Worm (Caenorhabditis elegans) whole organism, L1 larva: ENCODE measurements around the gene T28F3.11.

Experiments
- C16A3.4 ChIP-seq: fragments of 150-350 bp; optimal IDR thresholded peaks from 2 replicates; lab custom pipeline; 2014; ENCODE audit warnings: missing biosample characterization, missing genetic modification characterization
- aha-1 ChIP-seq: fragments of 150-350 bp; optimal IDR thresholded peaks from 2 replicates; lab custom pipeline; 2014; ENCODE audit warnings: missing biosample characterization, missing genetic modification characterization
- aly-2 ChIP-seq: fragments of 150-350 bp; optimal IDR thresholded peaks from 2 replicates; lab custom pipeline; 2014; ENCODE audit warnings: missing biosample characterization, missing genetic modification characterization
- ama-1 ChIP-seq: fragments of 150-350 bp; optimal IDR thresholded peaks from 2 replicates; lab custom pipeline; 2014
- blmp-1 ChIP-seq: fragments of 150-350 bp; optimal IDR thresholded peaks from 2 replicates; lab custom pipeline; 2014; ENCODE audit warnings: missing biosample characterization, missing genetic modification characterization
- ceh-63 ChIP-seq: fragments of 200-800 bp; sonication (Bioruptor generic); optimal IDR thresholded peaks from 2 replicates; lab custom pipeline; 2018; ENCODE audit warnings: mild to moderate bottlenecking, missing genetic modification characterization, missing compliant biosample characterization
- ceh-82 ChIP-seq, 3 experiments: fragments of 150-350 bp in 1 of 3; sonication (generic microtip) in 2 of 3; optimal IDR thresholded peaks; 2 replicates each; lab custom pipeline; 2014 to 2017; ENCODE audit warnings: missing biosample characterization in 3 of 3, missing genetic modification characterization in 3 of 3
- ceh-90 ChIP-seq: sonication (generic microtip); optimal IDR thresholded peaks from 2 replicates; lab custom pipeline; 2016; ENCODE audit warnings: missing genetic modification characterization, missing compliant biosample characterization
- ces-1 ChIP-seq: fragments of 150-350 bp; optimal IDR thresholded peaks from 2 replicates; lab custom pipeline; 2014; ENCODE audit warnings: missing biosample characterization, missing genetic modification reagents, missing genetic modification characterization
- efl-1 ChIP-seq, 4 experiments: fragments of 150-350 bp; optimal IDR thresholded peaks in 3 of 4; peaks in 1 of 4; 1 replicate in 1 of 4; 2 replicates in 3 of 4; lab custom pipeline; 2014; ENCODE audit warnings: missing biosample characterization in 2 of 4, missing genetic modification characterization in 2 of 4, missing genetic modification reagents in 2 of 4
- elt-2 ChIP-seq: sonication (generic microtip); optimal IDR thresholded peaks from 2 replicates; lab custom pipeline; 2016; ENCODE audit warnings: missing genetic modification characterization, mild to moderate bottlenecking, inconsistent platforms, missing compliant biosample characterization, missing genetic modification reagents
- elt-3 ChIP-seq, 6 experiments: fragments of 150-350 bp in 1 of 6; sonication (generic microtip); optimal IDR thresholded peaks; 2 replicates each; lab custom pipeline; 2017 to 2018; ENCODE audit warnings: missing biosample characterization in 6 of 6, missing genetic modification characterization in 6 of 6, inconsistent platforms in 1 of 6
- fkh-8 ChIP-seq: sonication (generic microtip); optimal IDR thresholded peaks from 2 replicates; lab custom pipeline; 2016; ENCODE audit warnings: mild to moderate bottlenecking, missing genetic modification characterization, missing compliant biosample characterization
- fos-1 ChIP-seq: fragments of 150-350 bp; optimal IDR thresholded peaks from 2 replicates; lab custom pipeline; 2014; ENCODE audit warnings: missing biosample characterization, missing genetic modification characterization
- grh-1 ChIP-seq: fragments of 200-800 bp; sonication (Bioruptor generic); IDR thresholded peaks from 2 replicates; pipeline ENCODE4 v1.3.6; 2022; ENCODE audit warnings: missing genetic modification reagents, missing genetic modification characterization, missing compliant biosample characterization
- isw-1 ChIP-seq: fragments of 200-800 bp; sonication (Bioruptor generic); IDR thresholded peaks from 2 replicates; pipeline ENCODE4 v1.3.6; 2022; ENCODE audit warnings: missing genetic modification characterization, missing compliant biosample characterization
- lin-13 ChIP-seq: fragments of 150-350 bp; optimal IDR thresholded peaks from 2 replicates; lab custom pipeline; 2014; ENCODE audit warnings: missing biosample characterization, missing genetic modification reagents, missing genetic modification characterization
- lin-14 ChIP-seq: fragments of 200-800 bp; sonication (Bioruptor generic); optimal IDR thresholded peaks from 2 replicates; lab custom pipeline; 2018; ENCODE audit warnings: mild to moderate bottlenecking, missing genetic modification characterization, moderate library complexity, missing compliant biosample characterization
- lin-35 ChIP-seq, 2 experiments: fragments of 150-350 bp; optimal IDR thresholded peaks; 2 replicates each; lab custom pipeline; 2014; ENCODE audit warnings: missing biosample characterization in 2 of 2, missing genetic modification characterization in 2 of 2, missing genetic modification reagents in 2 of 2
- lsy-2 ChIP-seq, 2 experiments: fragments of 150-350 bp; optimal IDR thresholded peaks; 2 replicates each; lab custom pipeline; 2014; ENCODE audit warnings: missing biosample characterization in 2 of 2, missing genetic modification characterization in 2 of 2
- mab-9 ChIP-seq: fragments of 200-800 bp; sonication (Bioruptor generic); IDR thresholded peaks from 2 replicates; pipeline ENCODE4 v1.3.6; 2022; ENCODE audit warnings: missing genetic modification reagents, missing genetic modification characterization, missing compliant biosample characterization
- mep-1 ChIP-seq: fragments of 150-350 bp; optimal IDR thresholded peaks from 2 replicates; lab custom pipeline; 2014; ENCODE audit warnings: missing biosample characterization, missing genetic modification characterization
- nhr-19 ChIP-seq: fragments of 200-800 bp; sonication (Bioruptor generic); conservative IDR thresholded peaks from 2 replicates; pipeline ENCODE4 v1.3.6; 2022; ENCODE audit warnings: missing genetic modification characterization, missing compliant biosample characterization
- nhr-237 ChIP-seq: fragments of 150-350 bp; optimal IDR thresholded peaks from 2 replicates; lab custom pipeline; 2014; ENCODE audit warnings: missing biosample characterization, missing genetic modification characterization
- nhr-28 ChIP-seq: fragments of 150-350 bp; optimal IDR thresholded peaks from 2 replicates; lab custom pipeline; 2014; ENCODE audit warnings: missing biosample characterization, missing genetic modification characterization
- nhr-85 ChIP-seq: sonication (generic microtip); peaks from one replicate; lab custom pipeline; 2016; ENCODE audit warnings: missing genetic modification characterization, inconsistent platforms, missing compliant biosample characterization
- pag-3 ChIP-seq: sonication (generic microtip); optimal IDR thresholded peaks from 2 replicates; lab custom pipeline; 2017; ENCODE audit warnings: missing genetic modification characterization, mild to moderate bottlenecking, missing compliant biosample characterization, antibody characterized with exemption, borderline replicate concordance; ENCODE audit not compliant: insufficient read depth
- pqm-1 ChIP-seq: sonication (generic microtip); optimal IDR thresholded peaks from 3 replicates; lab custom pipeline; 2017; ENCODE audit warnings: missing biosample characterization, missing genetic modification characterization
- rnt-1 ChIP-seq: sonication (generic microtip); optimal IDR thresholded peaks from 2 replicates; lab custom pipeline; 2016; ENCODE audit warnings: mild to moderate bottlenecking, missing genetic modification characterization, moderate library complexity, missing compliant biosample characterization
- skn-1 ChIP-seq: fragments of 150-350 bp; optimal IDR thresholded peaks from 2 replicates; lab custom pipeline; 2014; ENCODE audit warnings: missing biosample characterization, missing genetic modification characterization
- snu-23 ChIP-seq: sonication (generic microtip); optimal IDR thresholded peaks from 2 replicates; lab custom pipeline; 2016; ENCODE audit warnings: missing genetic modification characterization, missing compliant biosample characterization
- sox-4 ChIP-seq: sonication (generic microtip); optimal IDR thresholded peaks from 2 replicates; lab custom pipeline; 2016; ENCODE audit warnings: missing genetic modification characterization, missing compliant biosample characterization
- sptf-1 ChIP-seq: fragments of 150-350 bp; optimal IDR thresholded peaks from 2 replicates; lab custom pipeline; 2014; ENCODE audit warnings: missing biosample characterization, missing genetic modification characterization
- sup-37 ChIP-seq: fragments of 200-800 bp; sonication (Bioruptor generic); optimal IDR thresholded peaks from 2 replicates; lab custom pipeline; 2018; ENCODE audit warnings: mild to moderate bottlenecking, missing genetic modification characterization, missing compliant biosample characterization
- swsn-7 ChIP-seq: sonication (generic microtip); optimal IDR thresholded peaks from 2 replicates; lab custom pipeline; 2016; ENCODE audit warnings: missing genetic modification characterization, missing compliant biosample characterization
- tbx-2 ChIP-seq: sonication (generic microtip); optimal IDR thresholded peaks from 2 replicates; lab custom pipeline; 2016; ENCODE audit warnings: missing genetic modification characterization, missing compliant biosample characterization
- tlp-1 ChIP-seq: fragments of 150-350 bp; optimal IDR thresholded peaks from 2 replicates; lab custom pipeline; 2014; ENCODE audit warnings: missing biosample characterization, missing genetic modification characterization
- unc-30 ChIP-seq: sonication (generic microtip); optimal IDR thresholded peaks from 2 replicates; lab custom pipeline; 2017; ENCODE audit warnings: missing biosample characterization, missing genetic modification characterization
- unc-98 ChIP-seq: fragments of 200-800 bp; sonication (Bioruptor generic); IDR thresholded peaks from 2 replicates; pipeline ENCODE4 v1.3.6; 2022; ENCODE audit warnings: missing genetic modification characterization, missing compliant biosample characterization
- vab-15 ChIP-seq: sonication (generic microtip); optimal IDR thresholded peaks from 2 replicates; lab custom pipeline; 2017; ENCODE audit warnings: missing genotype, mild to moderate bottlenecking, missing genetic modification characterization, missing compliant biosample characterization
- xbp-1 ChIP-seq: sonication (generic microtip); optimal IDR thresholded peaks from 2 replicates; lab custom pipeline; 2016; ENCODE audit warnings: missing genetic modification characterization, missing compliant biosample characterization
- ztf-11 ChIP-seq, 2 experiments: sonication (generic microtip); optimal IDR thresholded peaks; 2 replicates each; lab custom pipeline; 2016 to 2017; ENCODE audit warnings: missing genetic modification characterization in 2 of 2, missing biosample characterization in 1 of 2, missing compliant biosample characterization in 1 of 2
- ztf-4 ChIP-seq: fragments of 150-350 bp; optimal IDR thresholded peaks from 2 replicates; lab custom pipeline; 2014; ENCODE audit warnings: missing biosample characterization, missing genetic modification characterization

The T28F3.11 gene

ce11 chrIV:17280441-17280939 lies 11.0 kb downstream of the T28F3.11 start:
- TF ChIP-seq nhr-19 (GFP tag; lab: Robert Waterston, UW) (no peak), nhr-237 (tag; lab: Kevin White, UChicago) (no peak), efl-1 (optimal IDR thresholded peaks at IDR 0.05; lab: Kevin White, UChicago) (no peak), efl-1 (GFP tag; optimal IDR thresholded peaks at IDR 0.05 in 1 of 2; lab: Kevin White, UChicago) (peak in 1 of 2 experiments; percentile 66), skn-1 (tag; lab: Kevin White, UChicago) (no peak), rnt-1 (tag; lab: Kevin White, UChicago) (peak; percentile 16), nhr-85 (peak; percentile 86), pag-3 (no peak), ztf-4 (tag; lab: Kevin White, UChicago) (no peak), unc-98 (GFP tag; lab: Robert Waterston, UW) (no peak), lin-35 (GFP tag; optimal IDR thresholded peaks at IDR 0.05; lab: Kevin White, UChicago) (peak in 1 of 2 experiments; percentile 0), fkh-8 (peak; percentile 9), lsy-2 (tag; optimal IDR thresholded peaks at IDR 0.05; lab: Kevin White, UChicago) (peak in 1 of 2 experiments; percentile 11), mep-1 (tag; lab: Kevin White, UChicago) (no peak)

DNA sequence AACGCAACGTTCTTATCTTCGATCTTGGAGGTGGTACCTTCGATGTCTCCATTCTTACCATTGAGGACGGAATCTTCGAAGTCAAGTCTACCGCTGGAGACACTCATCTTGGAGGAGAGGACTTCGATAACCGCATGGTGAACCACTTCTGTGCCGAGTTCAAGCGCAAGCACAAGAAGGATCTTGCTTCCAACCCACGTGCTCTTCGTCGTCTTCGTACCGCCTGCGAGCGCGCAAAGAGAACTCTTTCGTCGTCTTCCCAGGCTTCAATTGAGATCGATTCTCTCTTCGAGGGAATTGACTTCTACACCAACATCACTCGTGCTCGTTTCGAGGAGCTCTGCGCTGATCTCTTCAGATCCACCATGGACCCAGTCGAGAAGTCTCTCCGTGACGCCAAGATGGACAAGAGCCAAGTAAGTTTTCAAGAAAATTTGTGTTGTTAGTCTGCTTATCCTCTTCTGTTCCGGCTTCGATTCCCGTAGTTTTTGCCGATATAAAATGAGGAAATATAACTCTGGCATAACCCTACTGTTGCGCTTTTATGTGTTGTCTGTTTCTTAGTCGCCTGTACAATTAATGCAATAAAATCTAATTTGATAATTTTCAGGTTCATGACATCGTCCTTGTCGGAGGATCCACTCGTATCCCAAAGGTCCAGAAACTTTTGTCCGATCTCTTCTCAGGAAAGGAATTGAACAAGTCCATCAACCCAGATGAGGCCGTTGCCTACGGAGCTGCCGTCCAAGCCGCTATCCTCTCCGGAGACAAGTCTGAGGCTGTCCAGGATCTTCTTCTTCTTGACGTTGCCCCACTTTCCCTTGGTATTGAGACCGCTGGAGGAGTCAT lies 11.7 kb downstream of the T28F3.11 start:
- TF ChIP-seq ces-1 (no peak), aly-2 (tag; lab: Kevin White, UChicago) (peak; percentile 47), efl-1 (optimal IDR thresholded peaks at IDR 0.05; lab: Kevin White, UChicago) (no peak), efl-1 (GFP tag; optimal IDR thresholded peaks at IDR 0.05 in 1 of 2; lab: Kevin White, UChicago) (peak in 1 of 2 experiments; percentile 73), fkh-8 (peak; percentile 1), aha-1 (tag; lab: Kevin White, UChicago) (no peak), mab-9 (GFP tag; lab: Robert Waterston, UW) (no peak), skn-1 (tag; lab: Kevin White, UChicago) (peak; percentile 35), nhr-85 (peak; percentile 38), mep-1 (tag; lab: Kevin White, UChicago) (peak; percentile 17), vab-15 (tag; lab: Kevin White, UChicago) (no peak), sup-37 (GFP tag; lab: Kevin White, UChicago) (no peak), elt-2 (tag; lab: Kevin White, UChicago) (no peak), grh-1 (GFP tag; lab: Robert Waterston, UW) (no peak), ama-1 (peak; percentile 68)

DNA sequence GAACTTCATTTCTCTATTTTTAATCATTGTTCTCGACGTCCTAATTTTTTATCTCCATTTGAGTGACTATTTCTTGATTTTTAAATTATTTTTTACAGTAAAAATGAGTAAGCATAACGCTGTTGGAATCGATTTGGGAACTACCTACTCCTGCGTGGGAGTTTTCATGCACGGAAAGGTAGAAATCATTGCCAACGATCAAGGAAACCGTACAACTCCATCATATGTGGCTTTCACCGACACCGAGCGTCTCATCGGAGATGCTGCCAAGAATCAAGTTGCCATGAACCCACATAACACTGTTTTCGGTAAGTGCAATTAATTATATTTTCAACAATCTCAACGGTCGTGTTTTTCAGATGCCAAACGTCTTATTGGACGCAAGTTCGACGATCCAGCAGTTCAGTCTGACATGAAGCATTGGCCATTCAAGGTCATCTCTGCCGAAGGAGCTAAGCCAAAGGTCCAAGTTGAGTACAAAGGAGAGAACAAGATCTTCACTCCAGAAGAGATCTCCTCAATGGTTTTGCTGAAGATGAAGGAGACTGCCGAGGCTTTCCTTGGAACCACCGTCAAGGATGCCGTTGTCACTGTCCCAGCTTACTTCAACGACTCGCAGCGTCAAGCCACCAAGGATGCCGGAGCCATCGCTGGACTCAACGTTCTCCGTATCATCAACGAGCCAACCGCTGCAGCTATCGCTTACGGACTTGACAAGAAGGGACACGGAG lies 12.5 kb downstream of the T28F3.11 start, which contains the start of gene hsp-1:
TSS of gene hsp-1 (plus strand) at position 99 of the 731 bp plus-strand sequence.
- TF ChIP-seq vab-15 (tag; lab: Kevin White, UChicago) (no peak), tbx-2 (no peak), xbp-1 (tag; lab: Kevin White, UChicago) (no peak), nhr-28 (tag; lab: Kevin White, UChicago) (no peak), mab-9 (GFP tag; lab: Robert Waterston, UW) (peak; percentile 50; the same call in 1 of the 2 replicates), ama-1 (peak; percentile 46), pag-3 (no peak), isw-1 (GFP tag; lab: Robert Waterston, UW) (no peak), ceh-63 (peak; percentile 71), C16A3.4 (tag; lab: Kevin White, UChicago) (no peak), elt-3 (tag; optimal IDR thresholded peaks at IDR 0.05; lab: Kevin White, UChicago) (no peak), lsy-2 (tag; optimal IDR thresholded peaks at IDR 0.05; lab: Kevin White, UChicago) (no peak), sox-4 (no peak), skn-1 (tag; lab: Kevin White, UChicago) (peak; percentile 17), ces-1 (no peak)

ce11 chrIV:17278363-17278762 lies 13.1 kb downstream of the T28F3.11 start:
- no peak for TF ChIP-seq unc-30 (tag; lab: Kevin White, UChicago)
- peak; percentile 94 for TF ChIP-seq fos-1
- TF ChIP-seq ceh-82 (tag; optimal IDR thresholded peaks at IDR 0.05; lab: Kevin White, UChicago), result peak; percentile 94 to 97 (median 95)
- TF ChIP-seq blmp-1 (tag; lab: Kevin White, UChicago), result peak; percentile 80
- peak; percentile 99 for TF ChIP-seq snu-23
- peak; percentile 100 for TF ChIP-seq lin-14 (GFP tag; lab: Kevin White, UChicago)
- TF ChIP-seq lin-13 (GFP tag; lab: Kevin White, UChicago), result peak; percentile 92
- no peak for TF ChIP-seq tlp-1 (tag; lab: Kevin White, UChicago)
- peak; percentile 99 for TF ChIP-seq swsn-7 (tag; lab: Kevin White, UChicago)
- peak; percentile 59 to 96 for TF ChIP-seq ztf-11 (tag; optimal IDR thresholded peaks at IDR 0.05; lab: Kevin White, UChicago)
- TF ChIP-seq sptf-1 (tag; lab: Kevin White, UChicago), result no peak
- TF ChIP-seq grh-1 (GFP tag; lab: Robert Waterston, UW), result peak; percentile 95
- peak; percentile 18 for TF ChIP-seq pqm-1
- TF ChIP-seq elt-2 (tag; lab: Kevin White, UChicago), result peak; percentile 76
- TF ChIP-seq ceh-90, result peak; percentile 69
